Fruit fly (Drosophila melanogaster) whole organism, wandering third instar larva: Measurements from ENCODE around the gene CG1628.

ENCODE experiments used
- Abd-B ChIP-seq: fragments of >200 bp; optimal IDR thresholded peaks from 2 replicates; lab custom pipeline; 2017; ENCODE audit warnings: missing biosample characterization, missing genetic modification characterization
- CG9705 ChIP-seq: fragments of 200-800 bp; sonication (Bioruptor generic); optimal IDR thresholded peaks from 2 replicates; lab custom pipeline; 2018; ENCODE audit warnings: missing biosample characterization, mild to moderate bottlenecking, missing genetic modification characterization
- CrebA ChIP-seq: fragments of 200-800 bp; sonication (Bioruptor generic); optimal IDR thresholded peaks from 2 replicates; lab custom pipeline; 2016; ENCODE audit warnings: missing biosample characterization, mild to moderate bottlenecking, missing genetic modification characterization, borderline replicate concordance
- Dif ChIP-seq: fragments of 200-275, 200-300 bp; sonication (Bioruptor generic); optimal IDR thresholded peaks from 2 replicates; lab custom pipeline; 2018; ENCODE audit warnings: missing biosample characterization, missing genetic modification characterization; ENCODE audit not compliant: partially characterized antibody
- HLH106 ChIP-seq: fragments of 200-800 bp; optimal IDR thresholded peaks from 3 replicates; lab custom pipeline; 2019; ENCODE audit warnings: missing biosample characterization, mild to moderate bottlenecking, missing genetic modification characterization, moderate library complexity
- Hnf4 ChIP-seq: fragments of 200-800 bp; sonication (Bioruptor generic); optimal IDR thresholded peaks from 2 replicates; lab custom pipeline; 2016; ENCODE audit warnings: missing biosample characterization, mild to moderate bottlenecking, missing genetic modification characterization
- Hr78 ChIP-seq: fragments of >200 bp; optimal IDR thresholded peaks from 2 replicates; lab custom pipeline; 2017; ENCODE audit warnings: missing biosample characterization, missing genetic modification characterization
- Hr83 ChIP-seq: fragments of 200-300 bp; sonication (Bioruptor generic); optimal IDR thresholded peaks from 2 replicates; lab custom pipeline; 2016; ENCODE audit warnings: missing biosample characterization, mild to moderate bottlenecking, missing genetic modification characterization, moderate library complexity; ENCODE audit not compliant: poor library complexity, severe bottlenecking
- Jra ChIP-seq: sonication (Bioruptor generic); optimal IDR thresholded peaks from 2 replicates; lab custom pipeline; 2016; ENCODE audit warnings: missing biosample characterization, missing genetic modification characterization
- Mio ChIP-seq: sonication (Bioruptor generic); optimal IDR thresholded peaks from 2 replicates; lab custom pipeline; 2016; ENCODE audit warnings: missing biosample characterization, missing genetic modification characterization
- Myc ChIP-seq: fragments of >200 bp; optimal IDR thresholded peaks from 2 replicates; lab custom pipeline; 2017
- N ChIP-seq: fragments of >200 bp; optimal IDR thresholded peaks from 2 replicates; lab custom pipeline; 2018; ENCODE audit warnings: missing biosample characterization, missing external identifiers, missing genetic modification characterization
- OdsH ChIP-seq: fragments of 200-800 bp; sonication (Bioruptor generic); optimal IDR thresholded peaks from 2 replicates; lab custom pipeline; 2016; ENCODE audit warnings: missing biosample characterization, mild to moderate bottlenecking, missing genetic modification characterization
- Rel ChIP-seq, 2 experiments: fragments of 200-800 bp; sonication (Bioruptor generic) in 1 of 2; optimal IDR thresholded peaks; 2 replicates in 1 of 2; 3 replicates in 1 of 2; lab custom pipeline; 2016 to 2019; ENCODE audit warnings: mild to moderate bottlenecking in 2 of 2, missing biosample characterization in 2 of 2, missing genetic modification characterization in 2 of 2, moderate library complexity in 1 of 2
- Sp1 ChIP-seq: fragments of 200-800 bp; sonication (Bioruptor generic); optimal IDR thresholded peaks from 3 replicates; lab custom pipeline; 2019; ENCODE audit warnings: missing biosample characterization, mild to moderate bottlenecking, missing genetic modification characterization, moderate library complexity
- Vsx2 ChIP-seq: fragments of 200-300, 225-300 bp; sonication (Bioruptor generic); optimal IDR thresholded peaks from 2 replicates; lab custom pipeline; 2018; ENCODE audit warnings: missing biosample characterization, missing genetic modification characterization; ENCODE audit not compliant: partially characterized antibody
- br ChIP-seq: fragments of 200-800 bp; sonication (Bioruptor generic); optimal IDR thresholded peaks from 2 replicates; lab custom pipeline; 2016; ENCODE audit warnings: missing biosample characterization, missing genetic modification characterization
- dl ChIP-seq, 2 experiments: fragments of 175-275, 200-275 bp in 1 of 2; fragments of 200-275 bp in 1 of 2; sonication (Bioruptor generic); optimal IDR thresholded peaks; lab custom pipeline; 2018; ENCODE audit warnings: mild to moderate bottlenecking in 2 of 2, missing biosample characterization in 2 of 2, missing genetic modification characterization in 2 of 2, moderate library complexity in 2 of 2; ENCODE audit not compliant: partially characterized antibody in 2 of 2, insufficient read depth in 1 of 2
- dmrt93B ChIP-seq: fragments of 200-800 bp; sonication (Bioruptor generic); optimal IDR thresholded peaks from 2 replicates; lab custom pipeline; 2018; ENCODE audit warnings: missing biosample characterization, mild to moderate bottlenecking, missing genetic modification characterization
- ey ChIP-seq: fragments of 200-800 bp; sonication (Bioruptor generic); optimal IDR thresholded peaks from 2 replicates; lab custom pipeline; 2016; ENCODE audit warnings: missing biosample characterization, missing genetic modification characterization
- foxo ChIP-seq, 2 experiments: fragments of 200-800 bp; sonication (Bioruptor generic); optimal IDR thresholded peaks; 2 replicates in 1 of 2; 3 replicates in 1 of 2; lab custom pipeline; 2016 to 2017; ENCODE audit warnings: missing biosample characterization in 2 of 2, missing genetic modification characterization in 2 of 2
- fru ChIP-seq: fragments of 200-800 bp; sonication (Bioruptor generic); optimal IDR thresholded peaks from 3 replicates; lab custom pipeline; 2016; ENCODE audit warnings: missing biosample characterization, mild to moderate bottlenecking, missing genetic modification characterization
- h ChIP-seq: fragments of 200-800 bp; sonication (Bioruptor generic); optimal IDR thresholded peaks from 3 replicates; lab custom pipeline; 2016; ENCODE audit warnings: missing biosample characterization, mild to moderate bottlenecking, missing genetic modification characterization
- jim ChIP-seq: fragments of 175-275, 200-325 bp; sonication (Bioruptor generic); optimal IDR thresholded peaks from 2 replicates; lab custom pipeline; 2016; ENCODE audit warnings: missing biosample characterization, mild to moderate bottlenecking, missing genetic modification characterization
- lola ChIP-seq: fragments of >200 bp; optimal IDR thresholded peaks from 2 replicates; lab custom pipeline; 2017; ENCODE audit warnings: missing biosample characterization, missing genetic modification characterization
- pan ChIP-seq: fragments of >200 bp; optimal IDR thresholded peaks from 2 replicates; lab custom pipeline; 2017
- psq ChIP-seq: fragments of 200-800 bp; sonication (Bioruptor generic); optimal IDR thresholded peaks from 3 replicates; lab custom pipeline; 2017; ENCODE audit warnings: missing biosample characterization, mild to moderate bottlenecking, missing genetic modification characterization, moderate library complexity
- rgr ChIP-seq: fragments of 200-800 bp; sonication (Bioruptor generic); optimal IDR thresholded peaks from 3 replicates; lab custom pipeline; 2016; ENCODE audit warnings: missing biosample characterization, mild to moderate bottlenecking, missing genetic modification characterization
- sage ChIP-seq: fragments of 200-800 bp; sonication (Bioruptor generic); optimal IDR thresholded peaks from 2 replicates; lab custom pipeline; 2016; ENCODE audit warnings: missing biosample characterization, mild to moderate bottlenecking, missing genetic modification characterization
- sv ChIP-seq: fragments of 200-800 bp; sonication (Bioruptor generic); optimal IDR thresholded peaks from 3 replicates; lab custom pipeline; 2016; ENCODE audit warnings: missing biosample characterization, missing genetic modification characterization
- usp ChIP-seq: fragments of >200 bp; optimal IDR thresholded peaks from 2 replicates; lab custom pipeline; 2017; ENCODE audit warnings: missing biosample characterization, missing genetic modification characterization
- woc ChIP-seq: sonication (Bioruptor generic); optimal IDR thresholded peaks from 2 replicates; lab custom pipeline; 2016; ENCODE audit warnings: missing biosample characterization, mild to moderate bottlenecking, missing genetic modification characterization

The CG1628 gene

DNA sequence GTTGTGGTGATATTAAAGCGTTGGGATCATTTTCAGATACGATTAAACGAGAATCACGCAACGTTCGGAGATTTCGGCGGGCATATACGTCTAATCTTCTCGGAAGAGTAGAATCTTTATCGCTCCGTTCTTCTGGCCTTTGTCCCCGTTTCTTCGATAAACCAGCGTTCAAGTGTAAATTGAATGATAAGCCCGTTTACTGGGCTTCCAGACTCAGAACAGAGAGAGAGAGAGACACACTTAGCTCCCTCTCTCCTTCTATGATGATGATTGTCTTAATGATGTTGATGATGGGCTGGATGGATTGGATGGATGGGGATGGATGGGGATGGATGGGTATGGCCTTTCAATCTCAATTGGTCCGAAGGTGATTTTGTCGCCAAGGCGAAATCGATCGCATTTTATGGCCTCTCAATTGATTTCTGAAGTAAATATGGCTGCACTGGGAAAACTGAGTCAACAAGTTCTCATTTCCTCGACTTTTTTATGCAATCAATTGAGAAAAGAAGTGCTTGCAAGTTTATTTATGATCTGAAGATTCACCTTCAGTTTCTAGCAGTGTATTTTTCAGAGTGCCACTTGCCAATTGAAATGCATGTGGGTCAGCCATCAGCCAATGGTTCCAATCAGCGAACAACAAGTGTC, 21.9 kb downstream of the CG1628 start:
- TF ChIP-seq CG9705 (GFP tag; lab: Kevin White, UChicago) = no peak
- no peak for TF ChIP-seq Dif (GFP tag; lab: Kevin White, UChicago)
- no peak for TF ChIP-seq Hr83 (GFP tag; lab: Kevin White, UChicago)
- TF ChIP-seq foxo (GFP tag; optimal IDR thresholded peaks at IDR 0.05; lab: Kevin White, UChicago) = no peak
- TF ChIP-seq sage (GFP tag; lab: Kevin White, UChicago) = no peak
- no peak for TF ChIP-seq Rel (GFP tag; optimal IDR thresholded peaks at IDR 0.05; lab: Kevin White, UChicago)
- no peak for TF ChIP-seq Rel (tag; optimal IDR thresholded peaks at IDR 0.05; lab: Kevin White, UChicago)
- TF ChIP-seq dl (GFP tag; optimal IDR thresholded peaks at IDR 0.05; lab: Kevin White, UChicago; ENCODE audit: insufficient read depth in 1 of 2, partially characterized antibody in 2 of 2) = no peak

DNA sequence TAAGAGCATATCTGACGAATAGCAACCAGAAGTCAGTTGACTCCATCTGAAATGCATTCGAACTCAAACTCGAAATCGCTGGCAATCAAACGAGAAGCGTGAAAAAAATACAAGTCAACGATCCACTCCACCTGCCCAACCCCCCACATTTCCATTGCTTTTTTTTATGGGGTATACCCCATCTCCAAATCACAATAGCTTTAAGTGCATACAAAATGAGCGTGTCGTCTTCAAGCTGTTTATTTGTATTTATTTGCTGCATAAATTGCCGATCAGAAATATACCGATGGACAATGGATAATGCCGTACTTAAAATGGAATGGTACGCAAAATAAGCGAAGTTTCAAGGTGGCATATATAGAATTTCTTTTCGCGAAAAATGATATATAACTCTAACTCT, 22.9 kb downstream of the CG1628 start:
- TF ChIP-seq CG9705 (GFP tag; lab: Kevin White, UChicago) (no peak), rgr (GFP tag; lab: Kevin White, UChicago) (no peak), Rel (GFP tag; optimal IDR thresholded peaks at IDR 0.05; lab: Kevin White, UChicago) (no peak), Rel (tag; optimal IDR thresholded peaks at IDR 0.05; lab: Kevin White, UChicago) (peak; percentile 53), lola (GFP tag; lab: Kevin White, UChicago) (no peak)

DNA sequence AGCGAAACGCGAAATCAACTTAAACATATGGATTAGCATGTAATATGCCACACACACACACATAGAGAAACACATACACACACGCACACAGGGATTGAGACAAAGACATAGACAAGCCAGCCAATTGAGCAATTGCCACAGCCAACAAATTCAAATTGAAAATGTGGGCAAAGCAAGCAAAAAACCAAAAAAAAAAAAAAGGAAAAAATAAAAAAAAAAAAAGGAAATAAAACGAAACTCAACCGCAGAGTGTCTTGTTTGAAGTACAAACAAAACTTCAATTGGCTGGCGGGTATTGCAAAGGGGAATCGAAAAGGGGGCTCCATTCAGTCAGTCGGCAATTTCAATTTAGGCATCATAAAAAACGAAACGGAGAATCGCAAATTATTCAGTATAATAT, 24.7 kb downstream of the CG1628 start:
- no peak for TF ChIP-seq Dif (GFP tag; lab: Kevin White, UChicago)
- no peak for TF ChIP-seq Hr78 (GFP tag; lab: Kevin White, UChicago)
- TF ChIP-seq lola (GFP tag; lab: Kevin White, UChicago) = no peak

DNA sequence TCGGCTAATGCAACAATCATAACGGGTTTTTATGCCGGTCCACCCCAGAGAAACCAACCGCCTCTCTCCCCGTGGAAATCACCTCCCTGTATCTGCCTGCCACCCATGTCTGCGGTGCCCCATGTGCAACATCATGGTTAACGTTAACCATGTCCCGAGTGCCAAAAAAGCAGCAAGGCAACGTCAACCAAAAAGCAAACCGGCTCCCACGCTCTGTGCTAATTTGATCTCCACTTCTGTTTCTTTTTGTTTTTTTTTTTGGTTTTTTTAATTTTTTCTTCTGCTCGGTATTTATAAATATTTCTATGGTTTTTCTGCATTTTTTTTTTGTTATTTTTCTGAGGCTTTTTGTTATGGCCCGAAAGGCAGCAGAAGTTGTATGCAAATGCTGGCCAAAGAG, 25.5 kb downstream of the CG1628 start:
- TF ChIP-seq Mio (GFP tag; lab: Kevin White, UChicago) (no peak), Sp1 (GFP tag; lab: Kevin White, UChicago) (no peak), woc (GFP tag; lab: Kevin White, UChicago) (no peak), Hnf4 (no peak), ey (GFP tag; lab: Kevin White, UChicago) (no peak), dmrt93B (GFP tag; lab: Kevin White, UChicago) (no peak), N (GFP tag; lab: Kevin White, UChicago) (no peak), rgr (GFP tag; lab: Kevin White, UChicago) (no peak), dl (GFP tag; optimal IDR thresholded peaks at IDR 0.05; lab: Kevin White, UChicago; ENCODE audit: insufficient read depth in 1 of 2, partially characterized antibody in 2 of 2) (no peak), pan (lab: Kevin White, UChicago) (no peak), Myc (no peak), br (GFP tag; lab: Kevin White, UChicago) (no peak)

DNA sequence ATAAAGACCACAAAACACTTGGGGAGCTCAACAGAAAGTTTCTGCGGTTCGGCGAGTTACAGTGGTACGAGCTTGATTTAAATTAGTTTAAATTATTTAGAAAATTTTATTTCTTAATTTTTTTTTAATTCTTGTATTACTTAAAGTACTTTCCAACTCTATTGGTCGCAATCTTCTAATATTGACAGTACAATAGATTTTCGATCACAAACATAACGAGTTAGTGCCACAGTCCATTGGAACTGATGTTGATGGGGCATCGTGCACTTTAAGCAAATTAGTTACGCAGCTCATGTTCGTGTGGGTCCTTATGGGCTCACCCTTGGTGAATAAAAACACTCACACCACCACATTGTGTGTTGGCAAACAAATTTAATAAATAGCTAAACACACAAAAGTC, 29.0 kb downstream of the CG1628 start:
- TF ChIP-seq fru (GFP tag; lab: Kevin White, UChicago) = peak; percentile 27
- peak in 1 of 2 experiments; percentile 5 for TF ChIP-seq foxo (GFP tag; optimal IDR thresholded peaks at IDR 0.05; lab: Kevin White, UChicago)
- TF ChIP-seq psq (GFP tag; lab: Kevin White, UChicago) = peak; percentile 5
- no peak for TF ChIP-seq woc (GFP tag; lab: Kevin White, UChicago)
- TF ChIP-seq sv (GFP tag; lab: Kevin White, UChicago) = peak; percentile 7
- TF ChIP-seq rgr (GFP tag; lab: Kevin White, UChicago) = peak; percentile 14
- TF ChIP-seq ey (GFP tag; lab: Kevin White, UChicago) = no peak
- TF ChIP-seq h = peak; percentile 18

DNA sequence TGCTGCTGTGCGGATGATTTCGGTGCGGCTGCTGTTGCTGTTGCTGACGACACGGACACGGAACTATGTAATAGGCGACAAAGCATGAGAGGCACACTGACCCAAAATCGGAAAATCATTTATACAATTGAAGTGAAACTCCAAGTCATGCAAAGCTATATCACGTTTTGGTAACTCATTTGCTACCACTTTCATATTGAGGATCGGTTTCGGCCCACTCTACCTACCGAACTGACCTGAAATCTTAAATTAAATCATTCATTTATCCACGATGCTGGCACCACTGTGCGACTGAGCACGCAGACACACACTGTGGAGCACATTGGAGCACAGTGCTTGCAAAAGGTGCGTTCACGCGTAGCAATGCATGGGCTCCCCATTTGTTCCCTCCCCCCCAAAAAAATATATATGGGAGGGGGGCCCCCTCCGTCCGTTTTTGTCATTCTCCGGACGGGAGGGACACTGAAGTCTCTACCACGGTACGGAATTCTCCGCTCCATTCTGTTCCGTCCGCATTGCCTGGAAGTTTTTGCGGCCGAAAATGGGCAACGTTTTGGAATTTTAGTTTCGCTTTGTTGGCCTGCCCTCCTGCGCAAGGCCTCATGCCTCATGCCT, 32.3 kb downstream of the CG1628 start:
- TF ChIP-seq Hr78 (GFP tag; lab: Kevin White, UChicago) (no peak), sv (GFP tag; lab: Kevin White, UChicago) (peak; percentile 5), CrebA (GFP tag; lab: Kevin White, UChicago) (no peak), br (GFP tag; lab: Kevin White, UChicago) (peak; percentile 18), rgr (GFP tag; lab: Kevin White, UChicago) (peak; percentile 24), dmrt93B (GFP tag; lab: Kevin White, UChicago) (no peak), Vsx2 (GFP tag; lab: Kevin White, UChicago) (no peak), fru (GFP tag; lab: Kevin White, UChicago) (peak; percentile 75), N (GFP tag; lab: Kevin White, UChicago) (no peak), woc (GFP tag; lab: Kevin White, UChicago) (peak; percentile 56), Abd-B (GFP tag; lab: Kevin White, UChicago) (no peak), lola (GFP tag; lab: Kevin White, UChicago) (no peak), h (peak; percentile 50), OdsH (GFP tag; lab: Kevin White, UChicago) (no peak), Jra (GFP tag; lab: Kevin White, UChicago) (no peak), Mio (GFP tag; lab: Kevin White, UChicago) (no peak), jim (GFP tag; lab: Kevin White, UChicago) (no peak), Dif (GFP tag; lab: Kevin White, UChicago) (no peak), HLH106 (tag; lab: Kevin White, UChicago) (peak; percentile 38), pan (lab: Kevin White, UChicago) (no peak), Rel (GFP tag; optimal IDR thresholded peaks at IDR 0.05; lab: Kevin White, UChicago) (no peak), Rel (tag; optimal IDR thresholded peaks at IDR 0.05; lab: Kevin White, UChicago) (no peak), usp (GFP tag; lab: Kevin White, UChicago) (no peak), Myc (no peak), sage (GFP tag; lab: Kevin White, UChicago) (no peak), Sp1 (GFP tag; lab: Kevin White, UChicago) (peak; percentile 28), CG9705 (GFP tag; lab: Kevin White, UChicago) (no peak)
